Fruit fly (Drosophila melanogaster) whole organism, pupa: Measurements from ENCODE around the gene Flacc.
A peak's percentile ranks its signal among the peaks of the same experiment; 100 is the strongest.

ENCODE experiments used
- CG10348 ChIP-seq: fragments of 200-800 bp; sonication (Bioruptor generic); IDR thresholded peaks from 2 replicates; pipeline ENCODE4 v1.3.6; 2022; ENCODE audit warnings: missing biosample characterization, missing genetic modification characterization
- CG12605 ChIP-seq: fragments of 200-800 bp; sonication (Bioruptor generic); IDR thresholded peaks from 2 replicates; pipeline ENCODE4 v1.3.6; 2022; ENCODE audit warnings: missing biosample characterization, missing genetic modification characterization
- CG13204 ChIP-seq: fragments of 200-800 bp; sonication (Bioruptor generic); optimal IDR thresholded peaks from 2 replicates; lab custom pipeline; 2018; ENCODE audit warnings: missing biosample characterization, mild to moderate bottlenecking, missing genetic modification characterization, moderate library complexity
- CG14655 ChIP-seq: fragments of 200-800 bp; sonication (Bioruptor generic); optimal IDR thresholded peaks from 3 replicates; lab custom pipeline; 2017; ENCODE audit warnings: mild to moderate bottlenecking, missing biosample characterization, missing genetic modification reagents, missing genetic modification characterization
- CG15710 ChIP-seq: fragments of 200-800 bp; sonication (Bioruptor generic); optimal IDR thresholded peaks from 2 replicates; lab custom pipeline; 2018; ENCODE audit warnings: missing biosample characterization, mild to moderate bottlenecking, missing genetic modification characterization, moderate library complexity
- CG17806 ChIP-seq: fragments of 200-800 bp; sonication (Bioruptor generic); optimal IDR thresholded peaks from 2 replicates; lab custom pipeline; 2018; ENCODE audit warnings: missing biosample characterization, mild to moderate bottlenecking, missing genetic modification characterization, moderate library complexity
- CG32121 ChIP-seq: fragments of 200-800 bp; sonication (Bioruptor generic); IDR thresholded peaks from 2 replicates; pipeline ENCODE4 v1.3.6; 2022; ENCODE audit warnings: missing biosample characterization, missing genetic modification characterization
- CG34367 ChIP-seq: fragments of 200-800 bp; sonication (Bioruptor generic); optimal IDR thresholded peaks from 2 replicates; lab custom pipeline; 2018; ENCODE audit warnings: missing biosample characterization, mild to moderate bottlenecking, missing genetic modification characterization
- CG4496 ChIP-seq: fragments of 200-800 bp; sonication (Bioruptor generic); IDR thresholded peaks from 3 replicates; pipeline ENCODE4 v1.3.6; 2022; ENCODE audit warnings: missing biosample characterization, missing genetic modification characterization
- CG8159 ChIP-seq: fragments of 200-800 bp; sonication (Bioruptor generic); optimal IDR thresholded peaks from 3 replicates; lab custom pipeline; 2018; ENCODE audit warnings: missing biosample characterization, mild to moderate bottlenecking, missing genetic modification characterization, moderate library complexity
- CG8301 ChIP-seq: fragments of 200-800 bp; sonication (Bioruptor generic); optimal IDR thresholded peaks from 2 replicates; lab custom pipeline; 2018; ENCODE audit warnings: missing biosample characterization, mild to moderate bottlenecking, missing genetic modification characterization
- CG9948 ChIP-seq: fragments of 200-800 bp; sonication (Bioruptor generic); optimal IDR thresholded peaks from 2 replicates; lab custom pipeline; 2018; ENCODE audit warnings: missing biosample characterization, mild to moderate bottlenecking, missing genetic modification characterization, moderate library complexity
- D1 ChIP-seq: fragments of 200-800 bp; sonication (Bioruptor generic); optimal IDR thresholded peaks from 2 replicates; lab custom pipeline; 2018; ENCODE audit warnings: missing biosample characterization, mild to moderate bottlenecking, missing genetic modification characterization, moderate library complexity
- EcR ChIP-seq: fragments of 200-800 bp; sonication (Bioruptor generic); optimal IDR thresholded peaks from 3 replicates; lab custom pipeline; 2019; ENCODE audit warnings: missing biosample characterization, missing genetic modification characterization, mild to moderate bottlenecking, moderate library complexity, missing genetic modification reagents
- Ets98B ChIP-seq: fragments of 200-800 bp; sonication (Bioruptor generic); IDR thresholded peaks from 2 replicates; pipeline ENCODE4 v1.3.6; 2022; ENCODE audit warnings: missing biosample characterization, missing genetic modification characterization
- Pif1A ChIP-seq: fragments of 200-800 bp; sonication (Bioruptor generic); optimal IDR thresholded peaks from 3 replicates; lab custom pipeline; 2016; ENCODE audit warnings: missing biosample characterization, missing genetic modification characterization
- Pif1B ChIP-seq: fragments of 200-800 bp; sonication (Bioruptor generic); optimal IDR thresholded peaks from 3 replicates; lab custom pipeline; 2016; ENCODE audit warnings: missing biosample characterization, missing genetic modification characterization
- Snoo ChIP-seq: fragments of 200-800 bp; sonication (Bioruptor generic); optimal IDR thresholded peaks from 3 replicates; lab custom pipeline; 2017; ENCODE audit warnings: missing biosample characterization, mild to moderate bottlenecking, missing genetic modification characterization, inconsistent platforms
- fd96Ca ChIP-seq: fragments of 200-800 bp; sonication (Bioruptor generic); IDR thresholded peaks from 3 replicates; pipeline ENCODE4 v1.3.6; 2022; ENCODE audit warnings: missing biosample characterization, missing genetic modification characterization
- gl ChIP-seq: fragments of 200-800 bp; sonication (Bioruptor generic); optimal IDR thresholded peaks from 2 replicates; lab custom pipeline; 2018; ENCODE audit warnings: missing biosample characterization, mild to moderate bottlenecking, missing genetic modification characterization
- rn ChIP-seq: fragments of 200-800 bp; sonication (Bioruptor generic); IDR thresholded peaks from 2 replicates; pipeline ENCODE4 v1.3.6; 2022; ENCODE audit warnings: missing biosample characterization, missing genetic modification characterization

The Flacc gene

DNA sequence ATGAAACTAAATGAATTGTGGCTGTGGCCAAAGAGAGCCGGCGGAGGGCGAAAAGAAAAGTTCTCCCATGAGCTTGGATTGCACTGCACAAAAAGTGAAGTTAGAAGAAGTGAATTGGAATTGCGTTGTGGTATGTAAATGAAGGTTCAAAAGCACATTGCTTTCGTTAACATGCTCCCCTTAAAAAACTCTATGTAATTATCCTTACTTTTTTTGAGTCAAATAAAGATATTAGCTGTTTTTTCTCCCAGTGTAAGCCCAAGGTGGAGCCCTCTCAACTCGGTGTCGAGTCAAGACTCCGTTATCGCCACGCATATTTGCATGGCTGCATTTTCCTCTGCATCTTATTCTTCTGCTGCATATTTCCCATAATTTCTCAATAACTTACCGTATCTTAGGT is 30.1 kb upstream of the Flacc start:
- TF ChIP-seq Snoo (tag; lab: Kevin White, UChicago) (peak; percentile 31), gl (tag; lab: Kevin White, UChicago) (peak; percentile 49), CG15710 (tag; lab: Kevin White, UChicago) (peak; percentile 77), CG32121 (GFP tag; lab: Robert Waterston, UW) (peak; percentile 34; the same call in 1 of the 2 replicates), EcR (no peak), fd96Ca (GFP tag; lab: Robert Waterston, UW) (peak; percentile 84), CG12605 (GFP tag; lab: Robert Waterston, UW) (peak; percentile 52), Pif1B (peak; percentile 58), CG8159 (tag; lab: Kevin White, UChicago) (peak; percentile 79), CG14655 (GFP tag; lab: Kevin White, UChicago) (peak; percentile 77), CG34367 (peak; percentile 80), CG4496 (peak; percentile 88), CG17806 (tag; lab: Kevin White, UChicago) (peak; percentile 77), CG8301 (tag; lab: Kevin White, UChicago) (peak; percentile 70), D1 (tag; lab: Kevin White, UChicago) (no peak), Pif1A (peak; percentile 74), rn (GFP tag; lab: Robert Waterston, UW) (peak; percentile 49; the same call in 1 of the 2 replicates), CG13204 (peak; percentile 47), Ets98B (GFP tag; lab: Robert Waterston, UW) (peak; percentile 52), CG9948 (tag; lab: Kevin White, UChicago) (peak; percentile 78), CG10348 (GFP tag; lab: Robert Waterston, UW) (no peak)

DNA sequence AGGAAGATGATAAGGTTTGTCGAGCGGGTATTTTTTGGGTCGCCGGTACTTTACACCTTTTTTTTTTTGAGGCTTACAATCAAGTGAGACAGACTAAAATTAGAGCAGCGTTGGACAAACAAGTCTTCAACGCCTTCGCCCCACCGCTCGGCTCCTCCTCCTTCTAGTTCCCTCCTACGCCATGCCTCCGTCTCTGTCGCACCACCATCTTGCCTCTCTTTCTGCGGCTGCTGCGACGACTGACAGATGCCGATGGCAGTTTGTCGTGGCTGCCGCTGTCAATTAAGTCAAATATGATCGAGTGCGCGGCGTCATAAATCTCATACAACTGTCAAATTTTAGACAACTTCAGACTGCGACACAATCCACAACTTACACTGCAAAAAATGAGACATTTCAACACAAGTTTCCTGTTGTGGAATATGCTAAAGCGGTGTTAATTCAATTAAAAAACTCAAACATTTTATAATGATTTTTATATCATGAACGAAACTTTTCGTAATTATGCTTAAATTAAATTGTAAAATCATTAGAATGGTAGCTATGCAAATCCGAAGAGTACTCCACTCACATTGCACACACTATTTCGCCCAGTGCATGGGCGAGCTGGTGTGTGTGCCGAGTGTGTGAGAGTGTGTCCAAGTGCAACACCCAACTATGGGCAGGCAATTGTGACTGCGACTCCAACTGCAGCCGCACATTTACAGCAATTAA is 27.4 kb upstream of the Flacc start:
- TF ChIP-seq CG17806 (tag; lab: Kevin White, UChicago) = peak; percentile 40
- TF ChIP-seq Ets98B (GFP tag; lab: Robert Waterston, UW) = peak; percentile 51
- peak; percentile 53; the same call in 1 of the 2 replicates for TF ChIP-seq CG12605 (GFP tag; lab: Robert Waterston, UW)
- peak; percentile 52 for TF ChIP-seq CG14655 (GFP tag; lab: Kevin White, UChicago)
- TF ChIP-seq CG8301 (tag; lab: Kevin White, UChicago) = peak; percentile 34
- peak; percentile 62; the same call in 2 of the 3 replicates for TF ChIP-seq CG4496
- peak; percentile 51 for TF ChIP-seq CG8159 (tag; lab: Kevin White, UChicago)
- peak; percentile 74 for TF ChIP-seq CG32121 (GFP tag; lab: Robert Waterston, UW)
- peak; percentile 35 for TF ChIP-seq Pif1A
- no peak for TF ChIP-seq gl (tag; lab: Kevin White, UChicago)
- 0 out of 2 replicates have a peak, but pooled peaks have one; percentile 19 for TF ChIP-seq rn (GFP tag; lab: Robert Waterston, UW)
- TF ChIP-seq D1 (tag; lab: Kevin White, UChicago) = no peak
- peak; percentile 48 for TF ChIP-seq CG9948 (tag; lab: Kevin White, UChicago)
- TF ChIP-seq CG10348 (GFP tag; lab: Robert Waterston, UW) = no peak
- peak; percentile 45 for TF ChIP-seq CG15710 (tag; lab: Kevin White, UChicago)
- TF ChIP-seq CG34367 = peak; percentile 32
- peak; percentile 69; the same call in 2 of the 3 replicates for TF ChIP-seq fd96Ca (GFP tag; lab: Robert Waterston, UW)
- TF ChIP-seq EcR = no peak
- TF ChIP-seq Snoo (tag; lab: Kevin White, UChicago) = no peak
- no peak for TF ChIP-seq CG13204
- peak; percentile 1 for TF ChIP-seq Pif1B

DNA sequence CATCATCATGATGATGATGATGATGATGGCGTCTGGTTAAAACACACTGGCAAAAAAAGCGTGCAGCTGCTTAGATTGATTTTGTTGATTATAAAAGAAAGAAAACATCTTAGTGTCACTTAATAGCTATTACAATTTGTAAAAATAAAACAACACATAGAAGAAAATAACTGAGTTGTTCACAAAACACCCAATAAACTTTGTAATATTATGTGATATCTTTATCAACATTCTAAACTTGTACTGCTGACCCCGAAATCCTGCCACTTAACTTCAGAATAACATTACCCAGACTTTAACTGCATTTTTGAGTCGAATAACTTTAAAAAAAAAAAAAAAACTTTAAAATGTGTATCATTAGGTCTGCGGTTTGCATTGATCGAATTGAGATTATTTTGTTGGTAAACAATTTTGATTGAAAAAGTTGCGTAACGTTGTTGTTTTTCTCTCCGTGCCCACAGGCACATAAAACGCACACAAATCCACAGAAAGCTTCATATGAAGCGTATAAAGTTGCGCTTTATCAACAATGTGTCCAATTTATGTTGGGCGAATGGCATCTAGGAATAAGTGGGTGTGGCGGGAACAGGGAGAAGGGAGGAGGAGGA is 26.1 kb upstream of the Flacc start:
- TF ChIP-seq CG32121 (GFP tag; lab: Robert Waterston, UW) (no peak), CG13204 (no peak), CG14655 (GFP tag; lab: Kevin White, UChicago) (peak; percentile 49), CG8301 (tag; lab: Kevin White, UChicago) (peak; percentile 0), Pif1B (peak; percentile 1), EcR (no peak), CG34367 (no peak), CG12605 (GFP tag; lab: Robert Waterston, UW) (no peak), CG9948 (tag; lab: Kevin White, UChicago) (peak; percentile 24), CG8159 (tag; lab: Kevin White, UChicago) (peak; percentile 40), CG4496 (no peak), rn (GFP tag; lab: Robert Waterston, UW) (no peak), D1 (tag; lab: Kevin White, UChicago) (no peak), fd96Ca (GFP tag; lab: Robert Waterston, UW) (no peak), gl (tag; lab: Kevin White, UChicago) (no peak), Pif1A (peak; percentile 29), CG17806 (tag; lab: Kevin White, UChicago) (peak; percentile 12)

DNA sequence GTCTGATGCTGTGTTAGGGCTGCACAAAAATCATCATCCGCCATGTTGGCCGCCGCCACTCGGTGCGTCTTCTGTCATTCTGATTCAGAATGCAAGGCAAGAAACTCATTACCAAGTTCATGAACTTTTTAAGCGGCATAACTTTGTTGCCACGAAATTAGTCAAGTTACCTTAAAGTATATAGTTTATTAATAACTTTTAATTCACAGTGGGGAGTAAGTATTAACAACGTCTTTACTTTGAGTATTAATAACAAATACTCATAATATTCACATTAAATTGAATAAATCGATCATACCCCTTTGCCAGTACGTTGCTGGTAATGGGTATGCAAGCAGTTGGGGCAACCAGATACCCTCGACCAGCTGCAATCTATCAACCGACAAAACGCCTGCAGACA is 24.1 kb upstream of the Flacc start:
- TF ChIP-seq CG9948 (tag; lab: Kevin White, UChicago) = no peak
- TF ChIP-seq CG8159 (tag; lab: Kevin White, UChicago) = no peak

DNA sequence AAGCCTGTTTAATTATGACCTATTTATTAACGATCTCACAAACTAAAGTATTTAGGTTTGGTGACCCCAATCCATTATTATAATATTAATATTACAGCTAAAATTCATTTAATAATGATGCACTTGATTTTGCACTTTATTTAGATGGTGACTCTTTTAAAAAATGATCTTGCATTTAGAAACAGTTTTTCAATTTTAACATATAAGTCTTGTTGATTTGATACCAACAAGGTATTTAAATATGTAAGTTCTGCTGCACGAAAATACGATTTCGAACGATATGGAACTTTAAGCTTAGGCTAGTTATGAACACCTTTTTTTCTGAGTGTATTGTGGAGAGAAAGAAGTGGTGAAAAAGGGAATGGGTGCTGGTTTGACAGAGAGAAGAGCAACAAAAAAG is 20.7 kb upstream of the Flacc start:
- peak; percentile 33 for TF ChIP-seq CG9948 (tag; lab: Kevin White, UChicago)
- peak; percentile 41 for TF ChIP-seq CG15710 (tag; lab: Kevin White, UChicago)
- peak; percentile 39 for TF ChIP-seq CG14655 (GFP tag; lab: Kevin White, UChicago)
- TF ChIP-seq CG17806 (tag; lab: Kevin White, UChicago) = peak; percentile 20
- peak; percentile 54 for TF ChIP-seq CG8159 (tag; lab: Kevin White, UChicago)
- TF ChIP-seq CG12605 (GFP tag; lab: Robert Waterston, UW) = no peak
